Fruit fly (Drosophila melanogaster) whole organism, embryonic: ENCODE data around the gene msopa.

Experiments
- Bteb2 ChIP-seq: fragments of 200-800 bp; sonication (Bioruptor generic); optimal IDR thresholded peaks from 2 replicates; lab custom pipeline; 2016; ENCODE audit warnings: missing biosample characterization, missing genetic modification characterization
- CG13123 ChIP-seq: fragments of 200-800 bp; sonication (Bioruptor generic); optimal IDR thresholded peaks from 2 replicates; lab custom pipeline; 2016; ENCODE audit warnings: missing biosample characterization, missing genetic modification characterization
- CG13287 ChIP-seq: fragments of 200-800 bp; sonication (Bioruptor generic); IDR thresholded peaks from 2 replicates; pipeline ENCODE4 v1.3.6; 2022; ENCODE audit warnings: missing biosample characterization, missing genetic modification characterization; ENCODE audit not compliant: partially characterized antibody
- CG13775 ChIP-seq: fragments of 200-800 bp; sonication (Bioruptor generic); optimal IDR thresholded peaks from 3 replicates; lab custom pipeline; 2017; ENCODE audit warnings: missing biosample characterization, mild to moderate bottlenecking, missing genetic modification characterization
- CG14667 ChIP-seq: fragments of 200-800 bp; sonication (Bioruptor generic); IDR thresholded peaks from 2 replicates; pipeline ENCODE4 v1.3.6; 2022; ENCODE audit warnings: missing biosample characterization, missing genetic modification characterization
- CG15269 ChIP-seq: fragments of 200-800 bp; sonication (Bioruptor generic); optimal IDR thresholded peaks from 2 replicates; lab custom pipeline; 2018; ENCODE audit warnings: missing biosample characterization, mild to moderate bottlenecking, missing genetic modification characterization, moderate library complexity
- CG1603 ChIP-seq: fragments of 200-800 bp; sonication (Bioruptor generic); optimal IDR thresholded peaks from 2 replicates; lab custom pipeline; 2019; ENCODE audit warnings: missing biosample characterization, mild to moderate bottlenecking, missing genetic modification characterization, moderate library complexity
- CG18476 ChIP-seq: fragments of 200-800 bp; sonication (Bioruptor generic); optimal IDR thresholded peaks from 2 replicates; lab custom pipeline; 2016; ENCODE audit warnings: missing biosample characterization, mild to moderate bottlenecking, missing genetic modification characterization
- CG18599 ChIP-seq: fragments of 200-800 bp; sonication (Bioruptor generic); optimal IDR thresholded peaks from 3 replicates; lab custom pipeline; 2017; ENCODE audit warnings: missing biosample characterization, missing genetic modification characterization, mild to moderate bottlenecking, moderate library complexity, missing genetic modification reagents
- CG6689 ChIP-seq: fragments of 200-800 bp; sonication (Bioruptor generic); IDR thresholded peaks from 2 replicates; pipeline ENCODE4 v1.3.6; 2022; ENCODE audit warnings: missing biosample characterization, missing genetic modification characterization
- CG7745 ChIP-seq: fragments of 200-800 bp; sonication (Bioruptor generic); optimal IDR thresholded peaks from 2 replicates; lab custom pipeline; 2018; ENCODE audit warnings: missing biosample characterization, mild to moderate bottlenecking, missing genetic modification characterization, moderate library complexity
- CG8089 ChIP-seq: fragments of 200-800 bp; sonication (Bioruptor generic); optimal IDR thresholded peaks from 3 replicates; lab custom pipeline; 2016; ENCODE audit warnings: missing biosample characterization, missing genetic modification characterization
- CG9609 ChIP-seq: fragments of 200-800 bp; sonication (Bioruptor generic); optimal IDR thresholded peaks from 3 replicates; lab custom pipeline; 2016; ENCODE audit warnings: missing biosample characterization, missing genetic modification characterization
- Camta ChIP-seq: fragments of 200-800 bp; sonication (Bioruptor generic); optimal IDR thresholded peaks from 2 replicates; lab custom pipeline; 2016; ENCODE audit warnings: missing biosample characterization, missing genetic modification characterization
- CoRest ChIP-seq: fragments of 200-800 bp; sonication (Bioruptor generic); optimal IDR thresholded peaks from 3 replicates; lab custom pipeline; 2018; ENCODE audit warnings: missing biosample characterization, mild to moderate bottlenecking, missing genetic modification characterization, moderate library complexity
- Dfd ChIP-seq, 2 experiments: fragments of >200 bp; optimal IDR thresholded peaks; 2 replicates each; lab custom pipeline; 2017; ENCODE audit warnings: missing biosample characterization in 2 of 2, missing genetic modification characterization in 2 of 2
- Dip2 ChIP-seq: fragments of 200-800 bp; sonication (Bioruptor generic); IDR thresholded peaks from 2 replicates; pipeline ENCODE4 v1.3.6; 2022; ENCODE audit warnings: missing biosample characterization, missing genetic modification characterization
- Dll ChIP-seq: fragments of 200-800 bp; sonication (Bioruptor generic); IDR thresholded peaks from 4 replicates; pipeline ENCODE4 v1.3.6; 2022; ENCODE audit warnings: missing biosample characterization, missing genetic modification characterization; ENCODE audit not compliant: partially characterized antibody
- H15 ChIP-seq: fragments of 200-800 bp; sonication (Bioruptor generic); IDR thresholded peaks from 3 replicates; pipeline ENCODE4 v1.3.6; 2022; ENCODE audit warnings: missing biosample characterization, missing genetic modification characterization
- Hand ChIP-seq: fragments of 200-800 bp; sonication (Bioruptor generic); optimal IDR thresholded peaks from 2 replicates; lab custom pipeline; 2017; ENCODE audit warnings: mild to moderate bottlenecking, missing biosample characterization, missing genetic modification reagents, missing genetic modification characterization
- Pdp1 ChIP-seq, 2 experiments: fragments of 200-800 bp; sonication (Bioruptor generic); optimal IDR thresholded peaks; 3 replicates each; lab custom pipeline; 2016; ENCODE audit warnings: missing biosample characterization in 2 of 2, missing genetic modification characterization in 2 of 2, mild to moderate bottlenecking in 1 of 2, moderate library complexity in 1 of 2
- Sry-β ChIP-seq: fragments of 200-800 bp; sonication (Bioruptor generic); optimal IDR thresholded peaks from 2 replicates; lab custom pipeline; 2018; ENCODE audit warnings: missing biosample characterization, mild to moderate bottlenecking, missing genetic modification characterization, moderate library complexity
- Ssrp ChIP-seq: fragments of 200-800 bp; sonication (Bioruptor generic); optimal IDR thresholded peaks from 2 replicates; lab custom pipeline; 2018; ENCODE audit warnings: missing biosample characterization, mild to moderate bottlenecking, missing genetic modification characterization, moderate library complexity
- TFAM ChIP-seq: fragments of 200-800 bp; sonication (Bioruptor generic); optimal IDR thresholded peaks from 2 replicates; lab custom pipeline; 2017; ENCODE audit warnings: missing biosample characterization, missing genetic modification characterization, inconsistent platforms
- Tbp ChIP-seq: fragments of >200 bp; optimal IDR thresholded peaks from 2 replicates; lab custom pipeline; 2018; ENCODE audit warnings: missing biosample characterization, missing genetic modification characterization
- chn ChIP-seq: fragments of 200-800 bp; sonication (Bioruptor generic); optimal IDR thresholded peaks from 2 replicates; lab custom pipeline; 2016; ENCODE audit warnings: missing biosample characterization, missing genetic modification characterization
- corto ChIP-seq: fragments of 200-800 bp; sonication (Bioruptor generic); optimal IDR thresholded peaks from 2 replicates; lab custom pipeline; 2016; ENCODE audit warnings: missing biosample characterization, mild to moderate bottlenecking, missing genetic modification characterization, moderate library complexity
- eve ChIP-seq, 2 experiments: fragments of >200 bp; optimal IDR thresholded peaks; 2 replicates each; lab custom pipeline; 2017; ENCODE audit warnings: missing biosample characterization in 2 of 2, missing genetic modification characterization in 2 of 2
- eyg ChIP-seq: fragments of 200-800 bp; sonication (Bioruptor generic); optimal IDR thresholded peaks from 3 replicates; lab custom pipeline; 2016; ENCODE audit warnings: missing biosample characterization, missing genetic modification characterization
- fd102C ChIP-seq: fragments of 200-800 bp; sonication (Bioruptor generic); optimal IDR thresholded peaks from 2 replicates; lab custom pipeline; 2018; ENCODE audit warnings: missing biosample characterization, mild to moderate bottlenecking, missing genetic modification characterization, moderate library complexity
- fd64A ChIP-seq: fragments of 200-800 bp; sonication (Bioruptor generic); optimal IDR thresholded peaks from 3 replicates; lab custom pipeline; 2018; ENCODE audit warnings: missing biosample characterization, mild to moderate bottlenecking, missing genetic modification characterization
- fd96Cb ChIP-seq: fragments of 200-800 bp; sonication (Bioruptor generic); optimal IDR thresholded peaks from 2 replicates; lab custom pipeline; 2018; ENCODE audit warnings: missing biosample characterization, mild to moderate bottlenecking, missing genetic modification characterization, moderate library complexity
- gt ChIP-seq: fragments of 200-800 bp; sonication (Bioruptor generic); IDR thresholded peaks from 2 replicates; pipeline ENCODE4 v1.3.6; 2022; ENCODE audit warnings: missing biosample characterization, missing genetic modification characterization
- hb ChIP-seq: fragments of 200-800 bp; sonication (Bioruptor generic); IDR thresholded peaks from 3 replicates; pipeline ENCODE4 v1.3.6; 2022; ENCODE audit warnings: missing biosample characterization, missing genetic modification characterization; ENCODE audit not compliant: partially characterized antibody
- knrl ChIP-seq: fragments of 200-800 bp; sonication (Bioruptor generic); IDR thresholded peaks from 3 replicates; pipeline ENCODE4 v1.3.6; 2022; ENCODE audit warnings: missing biosample characterization, missing genetic modification characterization; ENCODE audit not compliant: partially characterized antibody
- mirr ChIP-seq: fragments of 200-800 bp; sonication (Bioruptor generic); optimal IDR thresholded peaks from 3 replicates; lab custom pipeline; 2018; ENCODE audit warnings: missing biosample characterization, mild to moderate bottlenecking, missing genetic modification characterization
- nmo ChIP-seq: fragments of 200-800 bp; sonication (Bioruptor generic); optimal IDR thresholded peaks from 2 replicates; lab custom pipeline; 2018; ENCODE audit warnings: missing biosample characterization, mild to moderate bottlenecking, missing genetic modification characterization, moderate library complexity
- odd ChIP-seq: fragments of 200-800 bp; sonication (Bioruptor generic); optimal IDR thresholded peaks from 2 replicates; lab custom pipeline; 2017; ENCODE audit warnings: missing biosample characterization, mild to moderate bottlenecking, missing genetic modification characterization
- onecut ChIP-seq: fragments of 200-800 bp; sonication (Bioruptor generic); IDR thresholded peaks from 2 replicates; pipeline ENCODE4 v1.3.6; 2022; ENCODE audit warnings: missing biosample characterization, missing genetic modification characterization
- otp ChIP-seq: fragments of 200-800 bp; sonication (Bioruptor generic); IDR thresholded peaks from 3 replicates; pipeline ENCODE4, ENCODE4 v1.3.6; 2022; ENCODE audit warnings: missing biosample characterization, missing genetic modification characterization
- pan ChIP-seq, 4 experiments: fragments of >200 bp in 3 of 4; fragments of 200-800 bp in 1 of 4; sonication (Bioruptor generic) in 1 of 4; optimal IDR thresholded peaks in 3 of 4; IDR thresholded peaks in 1 of 4; 2 replicates each; pipeline versions ENCODE4 v1.3.6 to Lab custom; 2017 to 2022; ENCODE audit warnings: missing biosample characterization in 2 of 4, missing genetic modification characterization in 2 of 4, mixed read lengths in 1 of 4
- peb ChIP-seq: fragments of 200-800 bp; sonication (Bioruptor generic); IDR thresholded peaks from 2 replicates; pipeline ENCODE4 v1.3.6; 2022; ENCODE audit warnings: missing biosample characterization, missing genetic modification characterization
- row ChIP-seq: fragments of 200-800 bp; sonication (Bioruptor generic); IDR thresholded peaks from 3 replicates; pipeline ENCODE4 v1.3.6; 2022; ENCODE audit warnings: missing biosample characterization, missing genetic modification characterization
- seq ChIP-seq: fragments of 200-800 bp; sonication (Bioruptor generic); IDR thresholded peaks from 2 replicates; pipeline ENCODE4 v1.3.6; 2022; ENCODE audit warnings: missing biosample characterization, missing genetic modification characterization
- sug ChIP-seq: fragments of 200-800 bp; optimal IDR thresholded peaks from 2 replicates; lab custom pipeline; 2019; ENCODE audit warnings: missing biosample characterization, mild to moderate bottlenecking, missing genetic modification characterization, moderate library complexity
- tna ChIP-seq: fragments of 200-800 bp; sonication (Bioruptor generic); IDR thresholded peaks from 2 replicates; pipeline ENCODE4 v1.3.6; 2022; ENCODE audit warnings: missing biosample characterization, missing genetic modification characterization; ENCODE audit not compliant: partially characterized antibody
- tup ChIP-seq: fragments of 200-800 bp; sonication (Bioruptor generic); optimal IDR thresholded peaks from 2 replicates; lab custom pipeline; 2016; ENCODE audit warnings: missing biosample characterization, mild to moderate bottlenecking, missing genetic modification characterization, moderate library complexity
- unpg ChIP-seq: fragments of 200-800 bp; sonication (Bioruptor generic); optimal IDR thresholded peaks from 3 replicates; lab custom pipeline; 2018; ENCODE audit warnings: missing biosample characterization, mild to moderate bottlenecking, missing genetic modification characterization, moderate library complexity
- yki ChIP-seq: fragments of >200 bp; optimal IDR thresholded peaks from 3 replicates; lab custom pipeline; 2018
- zen ChIP-seq: fragments of 200-800 bp; sonication (Bioruptor generic); optimal IDR thresholded peaks from 3 replicates; lab custom pipeline; 2018; ENCODE audit warnings: missing biosample characterization, mild to moderate bottlenecking, missing genetic modification characterization, moderate library complexity

The msopa gene

dm6 chr3L:22074347-22074971, 8.1 kb upstream of the msopa start, which contains the start of gene CG7133 (continued):
- no peak for TF ChIP-seq corto (GFP tag; lab: Kevin White, UChicago)
- TF ChIP-seq CG13123 = no peak
- no peak for TF ChIP-seq CG18599
- TF ChIP-seq seq (GFP tag; lab: Robert Waterston, UW) = no peak
- TF ChIP-seq eve (GFP tag; optimal IDR thresholded peaks at IDR 0.05; lab: Kevin White, UChicago) = no peak
- no peak for TF ChIP-seq TFAM (GFP tag; lab: Kevin White, UChicago)
- peak; percentile 29 for TF ChIP-seq nmo (GFP tag; lab: Kevin White, UChicago)
- no peak for TF ChIP-seq gt (GFP tag; lab: Robert Waterston, UW)
- TF ChIP-seq Ssrp (tag; lab: Kevin White, UChicago) = no peak
- no peak for TF ChIP-seq fd102C (GFP tag; lab: Kevin White, UChicago)
- TF ChIP-seq peb = no peak
- TF ChIP-seq Hand (GFP tag; lab: Kevin White, UChicago) = no peak
- TF ChIP-seq CG14667 (GFP tag; lab: Robert Waterston, UW) = no peak
- peak; percentile 68 for TF ChIP-seq row (GFP tag; lab: Robert Waterston, UW)
- TF ChIP-seq zen = peak; percentile 60
- peak; percentile 8 for TF ChIP-seq CoRest (tag; lab: Kevin White, UChicago)
- peak; percentile 4 for TF ChIP-seq sug (tag; lab: Kevin White, UChicago)
- TF ChIP-seq Bteb2 = no peak
- no peak for TF ChIP-seq odd (GFP tag; lab: Kevin White, UChicago)
- TF ChIP-seq CG1603 (tag; lab: Kevin White, UChicago) = peak; percentile 53
- TF ChIP-seq CG6689 (GFP tag; lab: Robert Waterston, UW) = no peak
- TF ChIP-seq H15 (GFP tag; lab: Robert Waterston, UW) = no peak
- no peak for TF ChIP-seq onecut
- TF ChIP-seq Tbp = no peak
- TF ChIP-seq Dip2 (GFP tag; lab: Robert Waterston, UW) = no peak
- TF ChIP-seq Pdp1 (GFP tag; optimal IDR thresholded peaks at IDR 0.05; lab: Kevin White, UChicago) = no peak
- no peak for TF ChIP-seq CG9609 (GFP tag; lab: Kevin White, UChicago)
- TF ChIP-seq CG8089 (GFP tag; lab: Kevin White, UChicago) = no peak
- TF ChIP-seq Camta (GFP tag; lab: Kevin White, UChicago) = no peak
- no peak for TF ChIP-seq CG15269
- peak; percentile 86 for TF ChIP-seq hb (GFP tag; lab: Robert Waterston, UW)
- TF ChIP-seq fd64A (GFP tag; lab: Kevin White, UChicago) = no peak
- peak; percentile 90 for TF ChIP-seq Dll (GFP tag; lab: Robert Waterston, UW)
- TF ChIP-seq chn (GFP tag; lab: Kevin White, UChicago) = no peak
- TF ChIP-seq CG13775 = no peak
- no peak for TF ChIP-seq otp (GFP tag; lab: Robert Waterston, UW)
- TF ChIP-seq CG7745 (tag; lab: Kevin White, UChicago) = no peak
- TF ChIP-seq fd96Cb (tag; lab: Kevin White, UChicago) = no peak
- TF ChIP-seq tup = no peak
- peak; percentile 53 for TF ChIP-seq Sry-β (GFP tag; lab: Kevin White, UChicago)
- TF ChIP-seq CG18476 = no peak
- TF ChIP-seq Dfd (GFP tag; optimal IDR thresholded peaks at IDR 0.05; lab: Kevin White, UChicago) = no peak
- no peak for TF ChIP-seq pan (optimal IDR thresholded peaks at IDR 0.05; lab: Kevin White, UChicago)
- no peak for TF ChIP-seq pan (GFP tag; optimal IDR thresholded peaks at IDR 0.05 in 1 of 2, IDR thresholded peaks at IDR 0.05 in 1 of 2)
- peak; percentile 57 for TF ChIP-seq mirr
- TF ChIP-seq tna (GFP tag; lab: Robert Waterston, UW) = peak; percentile 77
- TF ChIP-seq unpg = no peak
- no peak for TF ChIP-seq yki
- no peak for TF ChIP-seq eyg
- TF ChIP-seq CG13287 (GFP tag; lab: Robert Waterston, UW) = peak; percentile 90
- peak; percentile 90 for TF ChIP-seq knrl
